Worm (Caenorhabditis elegans) whole organism, young adult: Measurements from ENCODE around the gene aagr-4.

ENCODE experiments used
- F22D6.2 ChIP-seq: sonication (generic microtip); optimal IDR thresholded peaks from 2 replicates; lab custom pipeline; 2016; ENCODE audit warnings: mild to moderate bottlenecking, missing genetic modification characterization, missing compliant biosample characterization
- F52B5.7 ChIP-seq: sonication (generic microtip); optimal IDR thresholded peaks from 2 replicates; lab custom pipeline; 2016; ENCODE audit warnings: mild to moderate bottlenecking, missing genetic modification characterization, missing compliant biosample characterization
- K12H6.12 ChIP-seq: fragments of 200-800 bp; sonication (Bioruptor generic); optimal IDR thresholded peaks from 2 replicates; lab custom pipeline; 2018; ENCODE audit warnings: mild to moderate bottlenecking, missing genetic modification characterization, missing compliant biosample characterization
- ama-1 ChIP-seq, 3 experiments: fragments of 150-350 bp in 1 of 3; sonication (generic microtip) in 2 of 3; optimal IDR thresholded peaks; 2 replicates each; lab custom pipeline; 2014 to 2018; ENCODE audit warnings: missing biosample characterization in 2 of 3, missing genetic modification characterization in 2 of 3, missing genetic modification reagents in 2 of 3
- attf-6 ChIP-seq: fragments of 200-800 bp; sonication (Bioruptor generic); IDR thresholded peaks from 2 replicates; pipeline ENCODE4 v1.3.6; 2022; ENCODE audit warnings: missing genetic modification reagents, missing genetic modification characterization, missing compliant biosample characterization
- cebp-2 ChIP-seq: fragments of 200-800 bp; sonication (Bioruptor generic); IDR thresholded peaks from 2 replicates; pipeline ENCODE4 v1.3.6; 2022; ENCODE audit warnings: missing genetic modification characterization, missing compliant biosample characterization
- lir-1 ChIP-seq: fragments of 200-800 bp; sonication (Bioruptor generic); conservative IDR thresholded peaks from 2 replicates; pipeline ENCODE4 v1.3.6; 2022; ENCODE audit warnings: missing genetic modification reagents, missing genetic modification characterization, missing compliant biosample characterization
- nfyb-1 ChIP-seq: fragments of 200-800 bp; sonication (Bioruptor generic); IDR thresholded peaks from 2 replicates; pipeline ENCODE4 v1.3.6; 2022; ENCODE audit warnings: missing genetic modification reagents, missing genetic modification characterization, missing compliant biosample characterization
- pha-4 ChIP-seq: fragments of 150-350 bp; sonication (generic microtip); optimal IDR thresholded peaks from 2 replicates; lab custom pipeline; 2014; ENCODE audit warnings: missing biosample characterization, missing genetic modification reagents, missing genetic modification characterization
- tbx-9 ChIP-seq: sonication (generic microtip); optimal IDR thresholded peaks from 2 replicates; lab custom pipeline; 2016; ENCODE audit warnings: borderline replicate concordance, missing genetic modification characterization, inconsistent platforms, missing compliant biosample characterization

- TF ChIP-seq F22D6.2 (tag; lab: Kevin White, UChicago) (no peak), ama-1 (optimal IDR thresholded peaks at IDR 0.05; lab: Kevin White, UChicago) (no peak), ama-1 (GFP tag; optimal IDR thresholded peaks at IDR 0.05; lab: Kevin White, UChicago) (no peak), attf-6 (GFP tag; lab: Robert Waterston, UW) (no peak), nfyb-1 (no peak), cebp-2 (GFP tag; lab: Robert Waterston, UW) (no peak), K12H6.12 (tag; lab: Kevin White, UChicago) (no peak), lir-1 (GFP tag; lab: Robert Waterston, UW) (no peak), tbx-9 (tag; lab: Kevin White, UChicago) (no peak), F52B5.7 (tag; lab: Kevin White, UChicago) (no peak), pha-4 (tag; lab: Kevin White, UChicago) (no peak)
Observed at ce11 chrX:439031-439430, 21.4 kb upstream of the aagr-4 start.
